Fruit fly (Drosophila melanogaster): ENCODE measurements around the gene pyd3.

DNA sequence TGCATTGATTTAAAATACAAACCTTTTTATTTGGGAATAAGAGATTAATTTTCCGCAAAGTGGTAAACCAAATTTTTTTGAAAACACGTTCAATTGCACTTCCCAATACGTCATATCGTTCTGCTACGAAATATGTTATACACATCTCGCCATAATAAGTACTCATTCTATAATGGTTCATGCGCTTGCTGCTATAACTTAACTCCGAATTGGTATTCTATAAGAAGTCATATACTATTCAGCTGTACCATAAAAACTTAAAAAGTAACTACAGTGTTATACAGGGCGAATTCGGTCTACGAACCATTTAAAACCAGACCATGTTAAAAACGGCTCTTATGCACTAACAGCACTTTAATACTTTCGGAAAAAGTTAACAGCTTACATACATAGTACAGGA lies 29.7 kb upstream of the pyd3 start:
- TF ChIP-seq psq (optimal IDR thresholded peaks at IDR 0.05) (no peak), CG8478 (optimal IDR thresholded peaks at IDR 0.05) (no peak), Dll (optimal IDR thresholded peaks at IDR 0.05) (no peak), pan (optimal IDR thresholded peaks at IDR 0.05) (no peak), EcR (GFP tag; optimal IDR thresholded peaks at IDR 0.05) (no peak)
